Fruit fly (Drosophila melanogaster) whole organism, embryonic: ENCODE results near the gene CG42866.
A peak's percentile ranks its signal among the peaks of the same experiment; 100 is the strongest.

Source experiments
- BEAF-32 ChIP-seq: fragments of 200-800 bp; sonication (Bioruptor generic); optimal IDR thresholded peaks from 3 replicates; lab custom pipeline; 2017; ENCODE audit warnings: missing biosample characterization, missing genetic modification characterization, mild to moderate bottlenecking, moderate library complexity, missing genetic modification reagents
- CG10321 ChIP-seq: fragments of 200-800 bp; sonication (Bioruptor generic); IDR thresholded peaks from 2 replicates; pipeline ENCODE4 v1.3.6; 2022; ENCODE audit warnings: missing biosample characterization, missing genetic modification characterization
- CG10462 ChIP-seq: fragments of 200-800 bp; sonication (Bioruptor generic); optimal IDR thresholded peaks from 2 replicates; lab custom pipeline; 2016; ENCODE audit warnings: missing biosample characterization, missing genetic modification characterization
- CG11085 ChIP-seq: fragments of 200-800 bp; sonication (Bioruptor generic); IDR thresholded peaks from 2 replicates; pipeline ENCODE4 v1.3.6; 2022; ENCODE audit warnings: missing biosample characterization, missing genetic modification characterization
- CG12769 ChIP-seq: fragments of 200-800 bp; sonication (Bioruptor generic); optimal IDR thresholded peaks from 2 replicates; lab custom pipeline; 2019; ENCODE audit warnings: missing biosample characterization, mild to moderate bottlenecking, missing genetic modification characterization, moderate library complexity
- CG14860 ChIP-seq: fragments of 200-800 bp; sonication (Bioruptor generic); IDR thresholded peaks from 3 replicates; pipeline ENCODE4 v1.3.6; 2022; ENCODE audit warnings: missing biosample characterization, missing genetic modification characterization; ENCODE audit not compliant: partially characterized antibody
- CG15514 ChIP-seq: fragments of 200-800 bp; sonication (Bioruptor generic); optimal IDR thresholded peaks from 3 replicates; lab custom pipeline; 2017; ENCODE audit warnings: missing biosample characterization, missing genetic modification characterization, mild to moderate bottlenecking, moderate library complexity, missing genetic modification reagents
- CG15601 ChIP-seq: fragments of 200-800 bp; sonication (Bioruptor generic); optimal IDR thresholded peaks from 3 replicates; lab custom pipeline; 2019; ENCODE audit warnings: missing biosample characterization, mild to moderate bottlenecking, missing genetic modification characterization, moderate library complexity
- CG16779 ChIP-seq: fragments of 200-800 bp; sonication (Bioruptor generic); IDR thresholded peaks from 2 replicates; pipeline ENCODE4 v1.3.6; 2022; ENCODE audit warnings: missing biosample characterization, missing genetic modification characterization
- CG17829 ChIP-seq: fragments of 200-800 bp; optimal IDR thresholded peaks from 2 replicates; lab custom pipeline; 2019; ENCODE audit warnings: missing biosample characterization, mild to moderate bottlenecking, missing genetic modification characterization, moderate library complexity
- CG2678 ChIP-seq: fragments of 200-800 bp; sonication (Bioruptor generic); optimal IDR thresholded peaks from 3 replicates; lab custom pipeline; 2019; ENCODE audit warnings: missing biosample characterization, mild to moderate bottlenecking, missing genetic modification characterization, moderate library complexity
- CG31441 ChIP-seq: fragments of 200-800 bp; sonication (Bioruptor generic); IDR thresholded peaks from 2 replicates; pipeline ENCODE4 v1.3.6; 2022; ENCODE audit warnings: missing biosample characterization, missing genetic modification characterization
- CG34224 ChIP-seq: fragments of 200-800 bp; sonication (Bioruptor generic); IDR thresholded peaks from 3 replicates; pipeline ENCODE4 v1.3.6; 2022; ENCODE audit warnings: missing biosample characterization, missing genetic modification characterization; ENCODE audit not compliant: partially characterized antibody
- CG3838 ChIP-seq: fragments of 200-800 bp; sonication (Bioruptor generic); optimal IDR thresholded peaks from 3 replicates; lab custom pipeline; 2016; ENCODE audit warnings: missing biosample characterization, missing genetic modification characterization
- CG4328 ChIP-seq: fragments of 200-800 bp; sonication (Bioruptor generic); optimal IDR thresholded peaks from 3 replicates; lab custom pipeline; 2017; ENCODE audit warnings: missing biosample characterization, missing genetic modification reagents, missing genetic modification characterization
- CG6254 ChIP-seq: fragments of 200-800 bp; sonication (Bioruptor generic); optimal IDR thresholded peaks from 3 replicates; lab custom pipeline; 2017; ENCODE audit warnings: mild to moderate bottlenecking, missing biosample characterization, missing genetic modification reagents, missing genetic modification characterization
- CG6854 ChIP-seq: fragments of 200-800 bp; sonication (Bioruptor generic); optimal IDR thresholded peaks from 3 replicates; lab custom pipeline; 2017; ENCODE audit warnings: missing biosample characterization, mild to moderate bottlenecking, missing genetic modification characterization
- CG7745 ChIP-seq: fragments of 200-800 bp; sonication (Bioruptor generic); optimal IDR thresholded peaks from 2 replicates; lab custom pipeline; 2018; ENCODE audit warnings: missing biosample characterization, mild to moderate bottlenecking, missing genetic modification characterization, moderate library complexity
- CG8359 ChIP-seq: fragments of 200-800 bp; sonication (Bioruptor generic); optimal IDR thresholded peaks from 2 replicates; lab custom pipeline; 2017; ENCODE audit warnings: missing biosample characterization, mild to moderate bottlenecking, missing genetic modification characterization, borderline replicate concordance
- CG9609 ChIP-seq: fragments of 200-800 bp; sonication (Bioruptor generic); optimal IDR thresholded peaks from 3 replicates; lab custom pipeline; 2016; ENCODE audit warnings: missing biosample characterization, missing genetic modification characterization
- CG9817 ChIP-seq: fragments of 200-800 bp; sonication (Bioruptor generic); optimal IDR thresholded peaks from 2 replicates; lab custom pipeline; 2018; ENCODE audit warnings: missing biosample characterization, mild to moderate bottlenecking, missing genetic modification characterization, moderate library complexity
- CG9932 ChIP-seq: fragments of 200-800 bp; sonication (Bioruptor generic); IDR thresholded peaks from 2 replicates; pipeline ENCODE4 v1.3.6; 2022; ENCODE audit warnings: missing biosample characterization, missing genetic modification characterization
- CTCF ChIP-seq: fragments of 200-800 bp; sonication (Bioruptor generic); optimal IDR thresholded peaks from 2 replicates; lab custom pipeline; 2017; ENCODE audit warnings: missing biosample characterization, mild to moderate bottlenecking, missing genetic modification characterization, moderate library complexity
- Dfd ChIP-seq, 2 experiments: fragments of >200 bp; optimal IDR thresholded peaks; 2 replicates each; lab custom pipeline; 2017; ENCODE audit warnings: missing biosample characterization in 2 of 2, missing genetic modification characterization in 2 of 2
- Doc2 ChIP-seq: fragments of 200-800 bp; sonication (Bioruptor generic); IDR thresholded peaks from 2 replicates; pipeline ENCODE4 v1.3.6; 2022; ENCODE audit warnings: missing biosample characterization, missing genetic modification characterization
- Ets97D ChIP-seq: fragments of 200-800 bp; sonication (Bioruptor generic); optimal IDR thresholded peaks from 3 replicates; lab custom pipeline; 2016; ENCODE audit warnings: missing biosample characterization, missing genetic modification characterization
- GATAe ChIP-seq: fragments of 200-800 bp; sonication (Bioruptor generic); conservative IDR thresholded peaks from 2 replicates; pipeline ENCODE4 v1.3.6; 2022; ENCODE audit warnings: missing biosample characterization, missing genetic modification characterization
- Gug ChIP-seq: fragments of 200-800 bp; sonication (Bioruptor generic); IDR thresholded peaks from 4 replicates; pipeline ENCODE4 v1.3.6; 2022; ENCODE audit warnings: missing biosample characterization, missing genetic modification characterization
- Mes4 ChIP-seq: fragments of 200-800 bp; sonication (Bioruptor generic); optimal IDR thresholded peaks from 2 replicates; lab custom pipeline; 2016; ENCODE audit warnings: missing biosample characterization, missing genetic modification characterization
- Myb ChIP-seq: fragments of 200-800 bp; sonication (Bioruptor generic); optimal IDR thresholded peaks from 2 replicates; lab custom pipeline; 2016; ENCODE audit warnings: missing biosample characterization, missing genetic modification characterization
- NFAT ChIP-seq: fragments of 200-800 bp; sonication (Bioruptor generic); IDR thresholded peaks from 2 replicates; pipeline ENCODE4 v1.3.6; 2022; ENCODE audit warnings: missing biosample characterization, missing genetic modification characterization
- NfI ChIP-seq: fragments of 200-800 bp; sonication (Bioruptor generic); optimal IDR thresholded peaks from 3 replicates; lab custom pipeline; 2018; ENCODE audit warnings: missing biosample characterization, mild to moderate bottlenecking, missing genetic modification characterization, moderate library complexity
- Poxn ChIP-seq: fragments of 200-800 bp; sonication (Bioruptor generic); IDR thresholded peaks from 2 replicates; pipeline ENCODE4 v1.3.6; 2022; ENCODE audit warnings: missing biosample characterization, missing genetic modification characterization
- Sox100B ChIP-seq: fragments of 200-800 bp; sonication (Bioruptor generic); optimal IDR thresholded peaks from 3 replicates; lab custom pipeline; 2018; ENCODE audit warnings: missing biosample characterization, mild to moderate bottlenecking, missing genetic modification characterization
- Xrp1 ChIP-seq: fragments of 200-800 bp; sonication (Bioruptor generic); IDR thresholded peaks from 2 replicates; pipeline ENCODE4 v1.3.6; 2022; ENCODE audit warnings: missing biosample characterization, missing genetic modification characterization
- fd64A ChIP-seq: fragments of 200-800 bp; sonication (Bioruptor generic); optimal IDR thresholded peaks from 3 replicates; lab custom pipeline; 2018; ENCODE audit warnings: missing biosample characterization, mild to moderate bottlenecking, missing genetic modification characterization
- ftz-f1 ChIP-seq: fragments of 200-800 bp; sonication (Bioruptor generic); optimal IDR thresholded peaks from 2 replicates; lab custom pipeline; 2016; ENCODE audit warnings: missing biosample characterization, missing genetic modification characterization
- gfzf ChIP-seq: fragments of 200-800 bp; sonication (Bioruptor generic); optimal IDR thresholded peaks from 2 replicates; lab custom pipeline; 2016; ENCODE audit warnings: missing biosample characterization, mild to moderate bottlenecking, missing genetic modification characterization, moderate library complexity
- gsb ChIP-seq: fragments of 200-800 bp; sonication (Bioruptor generic); IDR thresholded peaks from 2 replicates; pipeline ENCODE4 v1.3.6; 2022; ENCODE audit warnings: missing biosample characterization, missing genetic modification characterization
- hkb ChIP-seq, 2 experiments: fragments of 200-800 bp in 1 of 2; fragments of >200 bp in 1 of 2; sonication (Bioruptor generic) in 1 of 2; IDR thresholded peaks in 1 of 2; optimal IDR thresholded peaks in 1 of 2; 2 replicates each; pipeline versions ENCODE4 v1.3.6 to Lab custom; 2017 to 2022; ENCODE audit warnings: missing biosample characterization in 1 of 2, missing genetic modification characterization in 1 of 2
- kay ChIP-seq: fragments of 200-800 bp; sonication (Bioruptor generic); optimal IDR thresholded peaks from 2 replicates; lab custom pipeline; 2016; ENCODE audit warnings: missing biosample characterization, missing genetic modification characterization
- kni ChIP-seq: fragments of 200-800 bp; sonication (Bioruptor generic); optimal IDR thresholded peaks from 3 replicates; lab custom pipeline; 2017; ENCODE audit warnings: mild to moderate bottlenecking, missing biosample characterization, missing genetic modification reagents, missing genetic modification characterization
- psq ChIP-seq: fragments of 200-800 bp; sonication (Bioruptor generic); optimal IDR thresholded peaks from 2 replicates; lab custom pipeline; 2017; ENCODE audit warnings: missing biosample characterization, missing genetic modification characterization
- pum ChIP-seq: fragments of 200-800 bp; sonication (Bioruptor generic); optimal IDR thresholded peaks from 2 replicates; lab custom pipeline; 2016; ENCODE audit warnings: missing biosample characterization, missing genetic modification characterization
- rib ChIP-seq: fragments of 200-800 bp; sonication (Bioruptor generic); IDR thresholded peaks from 2 replicates; pipeline ENCODE4 v1.3.6; 2022; ENCODE audit warnings: missing biosample characterization, missing genetic modification characterization
- sc ChIP-seq, 3 experiments: fragments of >200 bp in 2 of 3; fragments of 200-800 bp in 1 of 3; sonication (Bioruptor generic) in 1 of 3; optimal IDR thresholded peaks; 2 replicates in 2 of 3; 3 replicates in 1 of 3; lab custom pipeline; 2017; ENCODE audit warnings: mild to moderate bottlenecking in 1 of 3, missing biosample characterization in 1 of 3, missing genetic modification characterization in 1 of 3, missing genetic modification reagents in 1 of 3
- tio ChIP-seq: fragments of 200-800 bp; sonication (Bioruptor generic); optimal IDR thresholded peaks from 2 replicates; lab custom pipeline; 2017; ENCODE audit warnings: missing biosample characterization, missing genetic modification characterization, inconsistent platforms
- tll ChIP-seq, 2 experiments: fragments of 200-800 bp in 1 of 2; fragments of >200 bp in 1 of 2; sonication (Bioruptor generic) in 1 of 2; optimal IDR thresholded peaks; 2 replicates each; lab custom pipeline; 2017 to 2019; ENCODE audit warnings: missing biosample characterization in 2 of 2, missing genetic modification characterization in 2 of 2, mild to moderate bottlenecking in 1 of 2, moderate library complexity in 1 of 2
- toy ChIP-seq: fragments of 200-800 bp; sonication (Bioruptor generic); IDR thresholded peaks from 2 replicates; pipeline ENCODE4 v1.3.6; 2022; ENCODE audit warnings: missing biosample characterization, missing genetic modification characterization
- z ChIP-seq: fragments of 200-800 bp; sonication (Bioruptor generic); IDR thresholded peaks from 3 replicates; pipeline ENCODE4 v1.3.6; 2022; ENCODE audit warnings: missing biosample characterization, missing genetic modification characterization

CG42866 gene

dm6 chr2L:19941352-19941851, 20.1 kb downstream of the CG42866 start (continued):
- TF ChIP-seq gfzf (GFP tag; lab: Kevin White, UChicago) (no peak), fd64A (GFP tag; lab: Kevin White, UChicago) (peak; percentile 47), CG6854 (GFP tag; lab: Kevin White, UChicago) (peak; percentile 45), tll (GFP tag; optimal IDR thresholded peaks at IDR 0.05; lab: Kevin White, UChicago) (no peak), z (GFP tag; lab: Robert Waterston, UW) (no peak), CG16779 (GFP tag; lab: Robert Waterston, UW) (peak; percentile 93), CG8359 (GFP tag; lab: Kevin White, UChicago) (peak; percentile 24), Mes4 (peak; percentile 66), CG9932 (peak; percentile 94), CG34224 (GFP tag; lab: Robert Waterston, UW) (no peak), Sox100B (GFP tag; lab: Kevin White, UChicago) (peak; percentile 66), toy (GFP tag; lab: Robert Waterston, UW) (peak; percentile 86), Gug (GFP tag; lab: Robert Waterston, UW) (peak; percentile 86), Doc2 (GFP tag; lab: Robert Waterston, UW) (peak; percentile 50; the same call in 1 of the 2 replicates), psq (GFP tag; lab: Kevin White, UChicago) (no peak), CG15601 (tag; lab: Kevin White, UChicago) (peak; percentile 70), CG14860 (GFP tag; lab: Robert Waterston, UW) (no peak), kay (peak; percentile 68), Myb (GFP tag; lab: Kevin White, UChicago) (peak; percentile 76), Ets97D (GFP tag; lab: Kevin White, UChicago) (no peak), ftz-f1 (GFP tag; lab: Kevin White, UChicago) (peak; percentile 19), CG10321 (GFP tag; lab: Robert Waterston, UW) (0 out of 2 replicates have a peak, but pooled peaks have one; percentile 34), CG17829 (peak; percentile 74), Poxn (peak; percentile 79), CG10462 (GFP tag; lab: Kevin White, UChicago) (peak; percentile 71), kni (GFP tag; lab: Kevin White, UChicago) (peak; percentile 37), tio (GFP tag; lab: Kevin White, UChicago) (peak; percentile 69), NfI (GFP tag; lab: Kevin White, UChicago) (peak; percentile 78), CG12769 (tag; lab: Kevin White, UChicago) (peak; percentile 92), hkb (optimal IDR thresholded peaks at IDR 0.05; lab: Kevin White, UChicago) (no peak), hkb (GFP tag; IDR thresholded peaks at IDR 0.05; lab: Robert Waterston, UW) (peak; percentile 95), gsb (GFP tag; lab: Robert Waterston, UW) (peak; percentile 88), BEAF-32 (GFP tag; lab: Kevin White, UChicago) (no peak), CG6254 (GFP tag; lab: Kevin White, UChicago) (peak; percentile 60), CG3838 (peak; percentile 64), GATAe (GFP tag; lab: Robert Waterston, UW) (peak; percentile 59), CG31441 (GFP tag; lab: Robert Waterston, UW) (peak; percentile 71), rib (GFP tag; lab: Robert Waterston, UW) (peak; percentile 88), Dfd (GFP tag; optimal IDR thresholded peaks at IDR 0.05; lab: Kevin White, UChicago) (no peak), CTCF (GFP tag; lab: Kevin White, UChicago) (no peak), CG4328 (no peak), CG7745 (tag; lab: Kevin White, UChicago) (no peak), CG9817 (tag; lab: Kevin White, UChicago) (peak; percentile 79), NFAT (GFP tag; lab: Robert Waterston, UW) (peak; percentile 92), CG11085 (peak; percentile 80), CG15514 (GFP tag; lab: Kevin White, UChicago) (peak; percentile 57), Xrp1 (GFP tag; lab: Robert Waterston, UW) (peak; percentile 94), CG2678 (tag; lab: Kevin White, UChicago) (peak; percentile 89), CG9609 (GFP tag; lab: Kevin White, UChicago) (peak; percentile 89), pum (peak; percentile 75), sc (optimal IDR thresholded peaks at IDR 0.05; lab: Kevin White, UChicago) (no peak), sc (GFP tag; optimal IDR thresholded peaks at IDR 0.05; lab: Kevin White, UChicago) (peak; percentile 60)
